Fruit fly (Drosophila melanogaster) ovary, adult (tissue): ENCODE data around the gene CG17162.

ENCODE experiments used
- CG17801 ChIP-seq: fragments of 200-800 bp; optimal IDR thresholded peaks from 2 replicates; lab custom pipeline; 2019; ENCODE audit warnings: missing biosample characterization, mild to moderate bottlenecking, missing genetic modification characterization, moderate library complexity; ENCODE audit not compliant: partially characterized antibody

CG17162 gene

dm6 chrX:23096117-23096817 is at the start of gene CG17162:
Gene CG17162, minus strand, starts transcription at chrX:23096735.
- TF ChIP-seq CG17801 (GFP tag; lab: Kevin White, UChicago): no peak

DNA sequence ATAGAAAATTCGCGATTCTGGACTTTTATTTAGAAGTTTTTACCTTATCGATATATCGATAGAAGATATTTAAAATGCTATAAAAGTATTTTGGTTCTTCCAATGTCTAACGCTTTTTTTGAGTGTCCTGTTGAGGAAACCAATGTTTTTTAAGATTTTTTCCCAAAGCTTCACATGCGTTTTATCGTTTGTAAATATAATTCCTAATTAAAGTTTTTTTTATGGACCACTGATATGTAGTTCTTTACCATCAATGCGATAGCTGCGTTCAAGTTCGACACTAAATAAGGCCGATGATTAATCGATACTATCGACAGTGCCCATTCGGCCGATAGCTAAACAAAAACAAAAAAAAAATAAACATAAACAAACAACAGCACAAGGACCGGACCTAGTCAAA is 9.2 kb upstream of the CG17162 start, which contains the start of gene ATbp:
Gene ATbp (plus strand): TSS at position 312 of the 400 bp plus-strand sequence.
- TF ChIP-seq CG17801 (GFP tag; lab: Kevin White, UChicago): no peak

DNA sequence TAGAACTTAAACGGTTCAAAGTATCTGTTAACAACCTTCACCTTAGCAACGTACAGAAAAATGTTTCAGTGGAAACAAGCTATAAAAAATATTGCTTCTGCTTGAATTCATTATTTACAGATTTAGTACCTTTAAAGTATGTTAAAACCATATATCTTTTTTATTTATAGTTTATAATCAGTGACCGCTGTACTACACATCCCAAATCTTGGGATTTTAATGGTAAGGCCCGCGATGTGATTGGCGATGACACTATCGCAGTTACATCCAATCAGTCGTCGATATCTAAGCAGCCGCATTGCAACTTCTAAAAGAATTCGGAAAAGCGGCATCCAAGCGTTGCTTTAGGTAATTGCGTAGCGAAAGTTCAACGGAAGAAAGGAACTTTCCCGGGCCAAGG is 715 bp upstream of the CG17162 start:
- TF ChIP-seq CG17801 (GFP tag; lab: Kevin White, UChicago): no peak

dm6 chrX:23096818-23097129 is 239 bp upstream of the CG17162 start:
- no peak for TF ChIP-seq CG17801 (GFP tag; lab: Kevin White, UChicago)

dm6 chrX:23092531-23092930 is 4.0 kb downstream of the CG17162 start, which contains the start of gene CG17159:
Gene CG17159, minus strand, starts transcription at chrX:23092631.
- TF ChIP-seq CG17801 (GFP tag; lab: Kevin White, UChicago): no peak

DNA sequence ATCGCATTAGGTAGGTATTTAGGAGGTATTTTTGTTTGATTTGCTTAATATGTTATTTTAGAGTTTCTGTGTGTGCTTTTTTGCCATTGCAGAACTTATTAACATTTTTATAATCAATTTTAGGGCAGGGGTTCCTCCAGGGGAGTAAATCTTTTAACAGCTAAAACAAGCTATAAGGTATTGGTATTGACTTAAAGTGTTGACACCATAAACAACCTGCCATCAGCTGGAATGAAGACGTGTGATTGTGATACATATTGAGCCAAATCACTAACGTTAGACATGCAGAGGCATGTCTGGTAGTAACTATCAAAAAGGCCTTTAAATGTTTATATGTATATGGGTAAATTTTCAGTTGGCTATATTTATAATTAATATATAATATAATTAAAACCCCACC is 4.7 kb downstream of the CG17162 start:
- TF ChIP-seq CG17801 (GFP tag; lab: Kevin White, UChicago): no peak

- TF ChIP-seq CG17801 (GFP tag; lab: Kevin White, UChicago): no peak
These were observed 5.2 kb downstream of the CG17162 start for dm6 chrX:23091289-23091688.

DNA sequence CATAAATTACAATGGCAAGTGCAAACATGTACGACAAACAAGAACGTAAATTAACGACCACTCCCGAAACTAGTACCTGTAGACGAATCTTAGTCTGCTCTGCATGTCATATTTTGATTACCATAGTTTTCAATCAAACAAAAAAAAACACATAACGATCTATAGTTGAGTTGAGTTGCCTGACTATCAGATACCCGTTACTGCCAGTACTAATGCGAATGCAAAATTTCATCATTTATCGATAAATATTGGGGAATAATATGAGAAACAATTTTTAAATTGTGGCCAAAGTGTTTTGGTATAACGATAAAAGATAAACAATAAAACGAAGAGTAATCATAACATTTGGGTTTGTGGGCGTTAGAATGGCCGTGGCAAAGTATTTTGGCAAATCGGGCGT is 6.1 kb downstream of the CG17162 start:
- no peak for TF ChIP-seq CG17801 (GFP tag; lab: Kevin White, UChicago)

DNA sequence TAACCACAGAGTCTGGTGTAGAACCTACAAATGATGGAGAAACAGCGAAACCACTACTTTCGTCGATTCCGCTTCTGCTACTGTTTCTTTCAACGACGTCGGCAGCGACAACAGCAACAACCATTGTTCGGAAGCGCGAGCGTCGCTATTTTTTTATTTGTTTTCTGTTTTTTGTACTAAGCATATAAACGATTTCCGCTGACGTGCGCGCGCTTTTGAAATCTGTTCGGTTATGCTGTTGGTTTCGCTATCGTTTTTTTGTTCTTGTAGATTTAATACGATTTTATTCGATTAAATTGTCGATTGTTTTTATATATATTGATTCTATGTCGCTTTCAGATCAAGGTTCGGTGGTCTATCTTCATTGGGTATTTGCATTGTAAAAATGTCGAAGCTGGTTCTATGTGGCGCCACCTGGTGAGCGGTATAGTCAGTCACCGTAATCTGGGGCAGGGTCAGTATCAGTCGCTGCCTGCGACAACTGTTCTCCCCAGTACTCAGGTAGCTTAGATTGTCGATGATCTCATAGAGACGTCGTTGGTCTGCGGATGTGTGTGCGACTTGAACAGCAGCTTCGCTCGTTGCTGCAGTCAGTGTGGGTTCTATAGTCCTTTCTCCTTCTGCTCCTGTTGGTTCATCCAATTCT is 7.3 kb downstream of the CG17162 start:
- peak; percentile 42 for TF ChIP-seq CG17801 (GFP tag; lab: Kevin White, UChicago)

- no peak for TF ChIP-seq CG17801 (GFP tag; lab: Kevin White, UChicago)
These were observed 12.2 kb downstream of the CG17162 start, which contains the start of gene CG17169 for dm6 chrX:23084372-23084771. Gene CG17169, plus strand, starts transcription at chrX:23084672.

DNA sequence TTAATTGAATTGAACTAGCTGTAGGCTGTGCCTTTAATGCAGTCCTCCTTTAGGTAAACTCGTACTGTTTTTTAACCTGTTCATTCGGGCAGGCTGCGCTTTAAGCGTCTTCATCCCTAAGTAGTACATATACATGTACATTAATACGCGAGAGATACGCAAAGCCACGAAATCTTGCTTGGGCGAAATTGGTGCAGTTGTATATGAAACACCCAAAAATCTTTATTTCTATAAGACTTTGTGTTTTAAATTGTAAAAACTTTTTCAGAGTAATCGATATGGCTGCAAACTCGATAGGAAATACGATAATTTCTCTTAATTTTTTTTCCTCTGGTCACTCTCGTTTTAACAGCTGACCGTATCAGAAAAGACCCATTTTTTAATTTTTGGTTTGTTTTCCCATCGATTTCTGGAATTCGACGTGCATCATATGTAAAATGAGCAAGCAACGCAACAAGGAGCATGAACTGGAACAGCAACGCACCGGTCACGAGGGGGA is 14.1 kb downstream of the CG17162 start, which contains the start of the genes CG17163 and CG17168:
Gene CG17163 (minus strand): TSS at position 303 of the 499 bp plus-strand sequence.
Gene CG17168 (plus strand): TSS at position 332 of the 499 bp plus-strand sequence.
- TF ChIP-seq CG17801 (GFP tag; lab: Kevin White, UChicago): no peak

dm6 chrX:23073402-23073801 is 23.1 kb downstream of the CG17162 start:
- TF ChIP-seq CG17801 (GFP tag; lab: Kevin White, UChicago): no peak

dm6 chrX:23071237-23071688 is 25.3 kb downstream of the CG17162 start:
- TF ChIP-seq CG17801 (GFP tag; lab: Kevin White, UChicago): no peak

DNA sequence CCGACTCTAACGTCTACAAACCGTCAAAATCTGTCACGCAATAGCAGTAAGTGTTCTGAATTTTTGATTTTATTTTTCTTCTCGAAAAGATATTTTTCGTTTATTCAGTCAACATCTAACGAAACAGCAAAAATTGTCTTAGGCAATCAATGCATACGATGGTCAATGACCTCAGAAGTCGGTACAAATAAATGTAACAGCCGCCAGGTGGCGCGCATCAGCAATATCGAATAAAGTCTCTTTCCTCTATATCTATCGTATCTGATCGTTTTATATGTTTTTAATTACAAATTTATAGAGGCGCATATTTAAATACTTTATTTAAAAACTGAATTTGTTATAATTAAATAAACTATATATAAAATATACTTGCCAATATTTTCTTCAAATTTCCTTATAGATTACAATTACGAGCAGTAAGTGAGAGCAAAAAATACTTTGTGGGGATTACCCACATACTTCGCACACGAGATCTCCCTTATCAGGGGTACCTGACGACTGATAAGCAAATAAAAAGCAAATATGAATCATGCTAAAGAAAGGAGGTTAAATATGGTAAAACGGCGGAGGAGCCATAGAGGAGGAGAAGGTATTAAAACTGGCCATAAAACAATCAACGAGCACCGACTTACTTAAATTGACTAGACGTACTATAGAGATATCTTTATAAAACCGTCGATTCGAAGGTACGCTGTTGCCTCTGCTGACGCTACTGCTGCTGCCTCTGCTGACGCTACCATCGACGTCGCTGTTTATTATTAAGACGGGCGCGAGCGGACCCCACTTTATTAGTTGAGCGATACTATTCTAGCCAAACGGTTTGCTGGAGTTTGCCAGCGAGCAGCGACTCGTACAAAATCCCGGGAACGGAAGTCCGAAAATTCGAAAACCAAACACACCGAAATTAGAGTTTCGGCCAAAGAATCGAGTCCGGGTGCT is 28.7 kb downstream of the CG17162 start, which contains the start of gene CG17167:
Gene CG17167 (plus strand): TSS at position 781 of the 939 bp plus-strand sequence.
- TF ChIP-seq CG17801 (GFP tag; lab: Kevin White, UChicago): no peak
